Worm (Caenorhabditis elegans): Measurements from ENCODE around the gene clec-56.

DNA sequence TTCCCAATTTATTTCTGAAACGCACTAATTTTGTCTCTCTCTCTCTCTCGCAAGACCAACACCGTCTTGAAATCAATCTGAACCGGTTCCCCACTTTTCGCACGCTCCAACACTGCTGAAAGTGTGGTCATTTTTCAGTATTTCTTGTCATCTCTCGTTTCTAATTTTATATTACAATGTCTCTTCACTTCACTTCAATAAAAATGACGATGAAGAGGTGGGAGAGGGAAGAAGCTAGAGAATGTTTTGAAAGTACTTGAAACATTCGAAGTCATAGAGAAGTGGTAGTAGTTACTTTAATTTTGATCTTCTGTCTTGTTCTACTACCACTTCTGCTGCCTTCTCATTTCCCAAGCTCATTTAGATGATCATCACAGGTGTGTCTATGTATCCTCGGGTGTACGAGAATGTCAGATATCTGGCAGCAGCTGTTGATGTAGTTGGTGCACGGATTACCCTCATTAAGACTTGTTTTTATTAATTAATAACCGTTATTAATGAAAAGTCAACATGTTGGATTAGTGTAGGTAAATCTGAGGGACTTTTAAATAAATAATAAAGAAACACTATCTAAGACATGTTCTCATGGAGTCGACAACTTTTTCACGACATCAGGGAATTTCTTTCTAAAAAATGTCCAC, 36.0 kb upstream of the clec-56 start:
- no peak for TF ChIP-seq elt-3 (tag; optimal IDR thresholded peaks at IDR 0.05)
- TF ChIP-seq ces-1 (GFP tag; optimal IDR thresholded peaks at IDR 0.05): no peak
- TF ChIP-seq unc-62 (GFP tag; optimal IDR thresholded peaks at IDR 0.05): no peak
- TF ChIP-seq nhr-76 (tag; optimal IDR thresholded peaks at IDR 0.05): no peak

All from whole organism, mixed stage, embryonic.